Fruit fly (Drosophila melanogaster) whole organism, wandering third instar larva: ENCODE data around the gene Ms.

Source experiments
- Abd-B ChIP-seq: fragments of >200 bp; optimal IDR thresholded peaks from 2 replicates; lab custom pipeline; 2017; ENCODE audit warnings: missing biosample characterization, missing genetic modification characterization
- CG32264 ChIP-seq: fragments of 200-800 bp; sonication (Bioruptor generic); optimal IDR thresholded peaks from 2 replicates; lab custom pipeline; 2016; ENCODE audit warnings: missing biosample characterization, missing genetic modification characterization
- CG9705 ChIP-seq: fragments of 200-800 bp; sonication (Bioruptor generic); optimal IDR thresholded peaks from 2 replicates; lab custom pipeline; 2018; ENCODE audit warnings: missing biosample characterization, mild to moderate bottlenecking, missing genetic modification characterization
- CrebA ChIP-seq: fragments of 200-800 bp; sonication (Bioruptor generic); optimal IDR thresholded peaks from 2 replicates; lab custom pipeline; 2016; ENCODE audit warnings: missing biosample characterization, mild to moderate bottlenecking, missing genetic modification characterization, borderline replicate concordance
- Dfd ChIP-seq: fragments of >200 bp; optimal IDR thresholded peaks from 2 replicates; lab custom pipeline; 2017; ENCODE audit warnings: missing biosample characterization, missing genetic modification characterization
- Dif ChIP-seq: fragments of 200-275, 200-300 bp; sonication (Bioruptor generic); optimal IDR thresholded peaks from 2 replicates; lab custom pipeline; 2018; ENCODE audit warnings: missing biosample characterization, missing genetic modification characterization; ENCODE audit not compliant: partially characterized antibody
- GATAd ChIP-seq: sonication (Bioruptor generic); optimal IDR thresholded peaks from 2 replicates; lab custom pipeline; 2016; ENCODE audit warnings: missing biosample characterization, missing genetic modification characterization
- HLH106 ChIP-seq: fragments of 200-800 bp; optimal IDR thresholded peaks from 3 replicates; lab custom pipeline; 2019; ENCODE audit warnings: missing biosample characterization, mild to moderate bottlenecking, missing genetic modification characterization, moderate library complexity
- Hnf4 ChIP-seq: fragments of 200-800 bp; sonication (Bioruptor generic); optimal IDR thresholded peaks from 2 replicates; lab custom pipeline; 2016; ENCODE audit warnings: missing biosample characterization, mild to moderate bottlenecking, missing genetic modification characterization
- Hr83 ChIP-seq: fragments of 200-300 bp; sonication (Bioruptor generic); optimal IDR thresholded peaks from 2 replicates; lab custom pipeline; 2016; ENCODE audit warnings: missing biosample characterization, mild to moderate bottlenecking, missing genetic modification characterization, moderate library complexity; ENCODE audit not compliant: poor library complexity, severe bottlenecking
- Jra ChIP-seq: sonication (Bioruptor generic); optimal IDR thresholded peaks from 2 replicates; lab custom pipeline; 2016; ENCODE audit warnings: missing biosample characterization, missing genetic modification characterization
- Myc ChIP-seq: fragments of >200 bp; optimal IDR thresholded peaks from 2 replicates; lab custom pipeline; 2017
- N ChIP-seq: fragments of >200 bp; optimal IDR thresholded peaks from 2 replicates; lab custom pipeline; 2018; ENCODE audit warnings: missing biosample characterization, missing external identifiers, missing genetic modification characterization
- OdsH ChIP-seq: fragments of 200-800 bp; sonication (Bioruptor generic); optimal IDR thresholded peaks from 2 replicates; lab custom pipeline; 2016; ENCODE audit warnings: missing biosample characterization, mild to moderate bottlenecking, missing genetic modification characterization
- Rel ChIP-seq, 2 experiments: fragments of 200-800 bp; sonication (Bioruptor generic) in 1 of 2; optimal IDR thresholded peaks; 2 replicates in 1 of 2; 3 replicates in 1 of 2; lab custom pipeline; 2016 to 2019; ENCODE audit warnings: mild to moderate bottlenecking in 2 of 2, missing biosample characterization in 2 of 2, missing genetic modification characterization in 2 of 2, moderate library complexity in 1 of 2
- Sp1 ChIP-seq: fragments of 200-800 bp; sonication (Bioruptor generic); optimal IDR thresholded peaks from 3 replicates; lab custom pipeline; 2019; ENCODE audit warnings: missing biosample characterization, mild to moderate bottlenecking, missing genetic modification characterization, moderate library complexity
- Vsx2 ChIP-seq: fragments of 200-300, 225-300 bp; sonication (Bioruptor generic); optimal IDR thresholded peaks from 2 replicates; lab custom pipeline; 2018; ENCODE audit warnings: missing biosample characterization, missing genetic modification characterization; ENCODE audit not compliant: partially characterized antibody
- br ChIP-seq: fragments of 200-800 bp; sonication (Bioruptor generic); optimal IDR thresholded peaks from 2 replicates; lab custom pipeline; 2016; ENCODE audit warnings: missing biosample characterization, missing genetic modification characterization
- dl ChIP-seq, 2 experiments: fragments of 175-275, 200-275 bp in 1 of 2; fragments of 200-275 bp in 1 of 2; sonication (Bioruptor generic); optimal IDR thresholded peaks; lab custom pipeline; 2018; ENCODE audit warnings: mild to moderate bottlenecking in 2 of 2, missing biosample characterization in 2 of 2, missing genetic modification characterization in 2 of 2, moderate library complexity in 2 of 2; ENCODE audit not compliant: partially characterized antibody in 2 of 2, insufficient read depth in 1 of 2
- ey ChIP-seq: fragments of 200-800 bp; sonication (Bioruptor generic); optimal IDR thresholded peaks from 2 replicates; lab custom pipeline; 2016; ENCODE audit warnings: missing biosample characterization, missing genetic modification characterization
- foxo ChIP-seq, 2 experiments: fragments of 200-800 bp; sonication (Bioruptor generic); optimal IDR thresholded peaks; 2 replicates in 1 of 2; 3 replicates in 1 of 2; lab custom pipeline; 2016 to 2017; ENCODE audit warnings: missing biosample characterization in 2 of 2, missing genetic modification characterization in 2 of 2
- fru ChIP-seq: fragments of 200-800 bp; sonication (Bioruptor generic); optimal IDR thresholded peaks from 3 replicates; lab custom pipeline; 2016; ENCODE audit warnings: missing biosample characterization, mild to moderate bottlenecking, missing genetic modification characterization
- h ChIP-seq: fragments of 200-800 bp; sonication (Bioruptor generic); optimal IDR thresholded peaks from 3 replicates; lab custom pipeline; 2016; ENCODE audit warnings: missing biosample characterization, mild to moderate bottlenecking, missing genetic modification characterization
- jim ChIP-seq: fragments of 175-275, 200-325 bp; sonication (Bioruptor generic); optimal IDR thresholded peaks from 2 replicates; lab custom pipeline; 2016; ENCODE audit warnings: missing biosample characterization, mild to moderate bottlenecking, missing genetic modification characterization
- lola ChIP-seq: fragments of >200 bp; optimal IDR thresholded peaks from 2 replicates; lab custom pipeline; 2017; ENCODE audit warnings: missing biosample characterization, missing genetic modification characterization
- pan ChIP-seq: fragments of >200 bp; optimal IDR thresholded peaks from 2 replicates; lab custom pipeline; 2017
- psq ChIP-seq: fragments of 200-800 bp; sonication (Bioruptor generic); optimal IDR thresholded peaks from 3 replicates; lab custom pipeline; 2017; ENCODE audit warnings: missing biosample characterization, mild to moderate bottlenecking, missing genetic modification characterization, moderate library complexity
- rgr ChIP-seq: fragments of 200-800 bp; sonication (Bioruptor generic); optimal IDR thresholded peaks from 3 replicates; lab custom pipeline; 2016; ENCODE audit warnings: missing biosample characterization, mild to moderate bottlenecking, missing genetic modification characterization
- sage ChIP-seq: fragments of 200-800 bp; sonication (Bioruptor generic); optimal IDR thresholded peaks from 2 replicates; lab custom pipeline; 2016; ENCODE audit warnings: missing biosample characterization, mild to moderate bottlenecking, missing genetic modification characterization
- sv ChIP-seq: fragments of 200-800 bp; sonication (Bioruptor generic); optimal IDR thresholded peaks from 3 replicates; lab custom pipeline; 2016; ENCODE audit warnings: missing biosample characterization, missing genetic modification characterization
- tai ChIP-seq: sonication (Bioruptor generic); optimal IDR thresholded peaks from 2 replicates; lab custom pipeline; 2016; ENCODE audit warnings: missing biosample characterization, missing genetic modification characterization
- woc ChIP-seq: sonication (Bioruptor generic); optimal IDR thresholded peaks from 2 replicates; lab custom pipeline; 2016; ENCODE audit warnings: missing biosample characterization, mild to moderate bottlenecking, missing genetic modification characterization

Gene Ms

dm6 chr3R:24341251-24341650, at the start of gene Ms:
Gene Ms, plus strand, starts transcription at chr3R:24341551.
- TF ChIP-seq tai (GFP tag; lab: Kevin White, UChicago): no peak
- TF ChIP-seq GATAd (GFP tag; lab: Kevin White, UChicago): no peak
- TF ChIP-seq lola (GFP tag; lab: Kevin White, UChicago): no peak
- no peak for TF ChIP-seq CrebA (GFP tag; lab: Kevin White, UChicago)
- TF ChIP-seq Jra (GFP tag; lab: Kevin White, UChicago): no peak
- TF ChIP-seq ey (GFP tag; lab: Kevin White, UChicago): no peak
- TF ChIP-seq dl (GFP tag; optimal IDR thresholded peaks at IDR 0.05; lab: Kevin White, UChicago; ENCODE audit: insufficient read depth in 1 of 2, partially characterized antibody in 2 of 2): no peak
- no peak for TF ChIP-seq Dif (GFP tag; lab: Kevin White, UChicago)
- no peak for TF ChIP-seq CG9705 (GFP tag; lab: Kevin White, UChicago)

dm6 chr3R:24293171-24293570, 48.2 kb upstream of the Ms start:
- TF ChIP-seq fru (GFP tag; lab: Kevin White, UChicago): no peak
- no peak for TF ChIP-seq Sp1 (GFP tag; lab: Kevin White, UChicago)
- TF ChIP-seq OdsH (GFP tag; lab: Kevin White, UChicago): no peak
- no peak for TF ChIP-seq HLH106 (tag; lab: Kevin White, UChicago)
- TF ChIP-seq Hr83 (GFP tag; lab: Kevin White, UChicago): no peak
- TF ChIP-seq sage (GFP tag; lab: Kevin White, UChicago): no peak
- no peak for TF ChIP-seq Dfd
- TF ChIP-seq psq (GFP tag; lab: Kevin White, UChicago): no peak
- TF ChIP-seq tai (GFP tag; lab: Kevin White, UChicago): no peak
- TF ChIP-seq pan (lab: Kevin White, UChicago): no peak
- TF ChIP-seq N (GFP tag; lab: Kevin White, UChicago): no peak
- TF ChIP-seq rgr (GFP tag; lab: Kevin White, UChicago): no peak
- no peak for TF ChIP-seq h (GFP tag; lab: Kevin White, UChicago)
- no peak for TF ChIP-seq CG32264 (GFP tag; lab: Kevin White, UChicago)
- TF ChIP-seq woc (GFP tag; lab: Kevin White, UChicago): no peak

dm6 chr3R:24294299-24294698, 47.1 kb upstream of the Ms start, which contains the start of gene CG5715:
Gene CG5715, minus strand, starts transcription at chr3R:24294399.
- no peak for TF ChIP-seq CG9705 (GFP tag; lab: Kevin White, UChicago)
- no peak for TF ChIP-seq Sp1 (GFP tag; lab: Kevin White, UChicago)
- no peak for TF ChIP-seq Jra (GFP tag; lab: Kevin White, UChicago)
- no peak for TF ChIP-seq Myc (lab: Kevin White, UChicago)

DNA sequence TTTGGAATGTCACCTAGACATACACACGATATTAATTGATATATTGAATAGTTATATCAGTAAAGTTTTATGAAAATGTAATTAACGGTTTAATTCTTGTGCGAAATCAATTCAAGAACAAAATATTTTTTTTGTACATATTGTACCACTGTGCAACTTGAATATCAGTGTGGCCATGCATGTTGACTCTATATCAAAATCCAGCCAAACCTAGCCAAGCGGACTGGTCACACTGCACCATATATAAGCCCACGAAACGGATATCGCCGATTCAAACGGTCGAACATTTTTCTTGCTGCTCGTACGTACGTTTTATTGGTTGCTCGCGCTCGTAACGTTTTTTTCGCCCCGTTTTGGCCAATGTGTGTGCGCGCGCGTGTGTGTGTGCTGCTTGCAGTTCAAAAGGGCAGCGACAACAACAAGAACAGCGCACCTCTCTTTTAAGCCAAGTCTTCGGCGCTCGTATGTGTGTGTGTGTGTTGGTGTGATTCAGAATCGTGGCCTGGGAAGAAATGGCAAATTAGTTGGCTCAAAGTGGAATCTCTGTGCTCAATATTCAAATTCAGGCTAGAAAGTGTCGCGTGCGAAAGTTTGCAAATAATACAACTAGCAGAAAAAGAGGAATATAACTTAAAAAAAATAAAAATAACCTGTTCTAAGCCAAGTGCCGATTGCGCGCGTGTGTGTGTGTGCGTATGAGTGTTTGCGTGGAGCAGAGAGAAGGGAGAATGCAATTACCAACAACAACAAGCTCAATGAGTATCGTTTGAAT, 46.4 kb upstream of the Ms start, which contains the start of gene crb:
Gene crb (plus strand): TSS at position 295 of the 772 bp plus-strand sequence.
- TF ChIP-seq Rel (GFP tag; optimal IDR thresholded peaks at IDR 0.05; lab: Kevin White, UChicago) (no peak), Rel (tag; optimal IDR thresholded peaks at IDR 0.05; lab: Kevin White, UChicago) (peak; percentile 66), br (GFP tag; lab: Kevin White, UChicago) (peak; percentile 68), Dfd (no peak), OdsH (GFP tag; lab: Kevin White, UChicago) (peak; percentile 56), sage (GFP tag; lab: Kevin White, UChicago) (no peak), ey (GFP tag; lab: Kevin White, UChicago) (peak; percentile 43), woc (GFP tag; lab: Kevin White, UChicago) (no peak), fru (GFP tag; lab: Kevin White, UChicago) (peak; percentile 61), psq (GFP tag; lab: Kevin White, UChicago) (no peak), rgr (GFP tag; lab: Kevin White, UChicago) (peak; percentile 67), foxo (GFP tag; optimal IDR thresholded peaks at IDR 0.05; lab: Kevin White, UChicago) (peak in 1 of 2 experiments; percentile 69), Jra (GFP tag; lab: Kevin White, UChicago) (peak; percentile 45), Myc (lab: Kevin White, UChicago) (no peak), jim (GFP tag; lab: Kevin White, UChicago) (peak; percentile 39), Hr83 (GFP tag; lab: Kevin White, UChicago) (peak; percentile 80), pan (lab: Kevin White, UChicago) (no peak), Abd-B (GFP tag; lab: Kevin White, UChicago) (no peak), CG9705 (GFP tag; lab: Kevin White, UChicago) (peak; percentile 14), CrebA (GFP tag; lab: Kevin White, UChicago) (no peak), Hnf4 (GFP tag; lab: Kevin White, UChicago) (peak; percentile 69), Sp1 (GFP tag; lab: Kevin White, UChicago) (peak; percentile 54), sv (GFP tag; lab: Kevin White, UChicago) (peak; percentile 37), HLH106 (tag; lab: Kevin White, UChicago) (peak; percentile 43), h (GFP tag; lab: Kevin White, UChicago) (peak; percentile 65), Dif (GFP tag; lab: Kevin White, UChicago) (peak; percentile 60), Vsx2 (GFP tag; lab: Kevin White, UChicago) (no peak), CG32264 (GFP tag; lab: Kevin White, UChicago) (no peak)
